Fruit fly (Drosophila melanogaster) whole organism, adult: ENCODE data around the gene ppk20.

Source experiments
- CG11617 ChIP-seq: fragments of 200-800 bp; sonication (Bioruptor generic); optimal IDR thresholded peaks from 2 replicates; lab custom pipeline; 2017; ENCODE audit warnings: mild to moderate bottlenecking, missing biosample characterization, missing genetic modification reagents, missing genetic modification characterization
- CG12768 ChIP-seq: fragments of 200-800 bp; sonication (Bioruptor generic); optimal IDR thresholded peaks from 2 replicates; lab custom pipeline; 2017; ENCODE audit warnings: missing biosample characterization, missing genetic modification characterization, mild to moderate bottlenecking, moderate library complexity, missing genetic modification reagents
- CG14711 ChIP-seq: fragments of 200-800 bp; sonication (Bioruptor generic); optimal IDR thresholded peaks from 2 replicates; lab custom pipeline; 2018; ENCODE audit warnings: missing biosample characterization, mild to moderate bottlenecking, missing genetic modification characterization, moderate library complexity
- CG33017 ChIP-seq: fragments of 200-800 bp; sonication (Bioruptor generic); optimal IDR thresholded peaks from 2 replicates; lab custom pipeline; 2018; ENCODE audit warnings: missing biosample characterization, mild to moderate bottlenecking, missing genetic modification characterization, moderate library complexity
- CG5204 ChIP-seq: fragments of 200-800 bp; sonication (Bioruptor generic); optimal IDR thresholded peaks from 2 replicates; lab custom pipeline; 2016; ENCODE audit warnings: missing biosample characterization, missing genetic modification characterization
- CG7045 ChIP-seq: fragments of 200-800 bp; sonication (Bioruptor generic); optimal IDR thresholded peaks from 2 replicates; lab custom pipeline; 2017; ENCODE audit warnings: missing biosample characterization, mild to moderate bottlenecking, missing genetic modification characterization
- Clk ChIP-seq: fragments of 200-800 bp; sonication (Bioruptor generic); optimal IDR thresholded peaks from 2 replicates; lab custom pipeline; 2017; ENCODE audit warnings: missing biosample characterization, missing genetic modification characterization
- Crg-1 ChIP-seq: fragments of 200-800 bp; sonication (Bioruptor generic); optimal IDR thresholded peaks from 2 replicates; lab custom pipeline; 2016; ENCODE audit warnings: missing biosample characterization, missing genetic modification characterization
- ovo ChIP-seq: fragments of 200-800 bp; sonication (Bioruptor generic); optimal IDR thresholded peaks from 2 replicates; lab custom pipeline; 2016; ENCODE audit warnings: missing biosample characterization, missing genetic modification characterization
- pad ChIP-seq: fragments of 200-800 bp; sonication (Bioruptor generic); optimal IDR thresholded peaks from 3 replicates; lab custom pipeline; 2017; ENCODE audit warnings: missing biosample characterization, missing genetic modification characterization, mild to moderate bottlenecking, moderate library complexity, missing genetic modification reagents
- toe ChIP-seq: fragments of 200-800 bp; sonication (Bioruptor generic); optimal IDR thresholded peaks from 2 replicates; lab custom pipeline; 2016; ENCODE audit warnings: missing biosample characterization, missing genetic modification characterization

dm6 chr3R:29708322-29708721 is 39.6 kb upstream of the ppk20 start:
- TF ChIP-seq CG14711 (tag; lab: Kevin White, UChicago) = no peak
- no peak for TF ChIP-seq Crg-1 (GFP tag; lab: Kevin White, UChicago)
- no peak for TF ChIP-seq ovo (GFP tag; lab: Kevin White, UChicago)
- no peak for TF ChIP-seq Clk (GFP tag; lab: Kevin White, UChicago)
- TF ChIP-seq CG5204 (GFP tag; lab: Kevin White, UChicago) = no peak
- TF ChIP-seq CG11617 = no peak
- no peak for TF ChIP-seq CG7045
- no peak for TF ChIP-seq CG12768 (GFP tag; lab: Kevin White, UChicago)
- no peak for TF ChIP-seq toe
- no peak for TF ChIP-seq pad (GFP tag; lab: Kevin White, UChicago)
- no peak for TF ChIP-seq CG33017 (tag; lab: Kevin White, UChicago)
